Worm (Caenorhabditis elegans): Measurements from ENCODE around the gene C31H2.14.
A peak's percentile ranks its signal among the peaks of the same experiment; 100 is the strongest.

C31H2.14 gene

ce11 chrX:5135548-5135947, 12.5 kb upstream of the C31H2.14 start:
- no peak for TF ChIP-seq tbx-37 (GFP tag; conservative IDR thresholded peaks at IDR 0.05)
- TF ChIP-seq F13C5.2 (tag; optimal IDR thresholded peaks at IDR 0.05), result no peak
- no peak for TF ChIP-seq flt-1 (GFP tag; IDR thresholded peaks at IDR 0.05)
- TF ChIP-seq hmg-4 (GFP tag; optimal IDR thresholded peaks at IDR 0.05), result no peak
- no peak for TF ChIP-seq ets-7 (tag; optimal IDR thresholded peaks at IDR 0.05)
- TF ChIP-seq hmbx-1 (tag; optimal IDR thresholded peaks at IDR 0.05), result no peak
- TF ChIP-seq hnd-1 (tag; optimal IDR thresholded peaks at IDR 0.05), result no peak
- TF ChIP-seq ceh-13 (GFP tag; optimal IDR thresholded peaks at IDR 0.05), result no peak
- TF ChIP-seq tra-4 (tag; optimal IDR thresholded peaks at IDR 0.05), result no peak
- no peak for TF ChIP-seq B0310.2 (tag; optimal IDR thresholded peaks at IDR 0.05)
- TF ChIP-seq sea-1 (GFP tag; conservative IDR thresholded peaks at IDR 0.05), result no peak
- no peak for TF ChIP-seq aly-1 (tag; optimal IDR thresholded peaks at IDR 0.05)
- TF ChIP-seq scrt-1 (GFP tag; IDR thresholded peaks at IDR 0.05), result no peak
- no peak for TF ChIP-seq pes-1 (GFP tag; IDR thresholded peaks at IDR 0.05)
- no peak for TF ChIP-seq ceh-36 (tag; optimal IDR thresholded peaks at IDR 0.05)
- TF ChIP-seq ama-1 (optimal IDR thresholded peaks at IDR 0.05), result no peak
- no peak for TF ChIP-seq tbx-11 (GFP tag; IDR thresholded peaks at IDR 0.05)

- no peak for TF ChIP-seq pes-1 (GFP tag; IDR thresholded peaks at IDR 0.05)
- no peak for TF ChIP-seq hmg-4 (GFP tag; optimal IDR thresholded peaks at IDR 0.05)
- TF ChIP-seq flt-1 (GFP tag; IDR thresholded peaks at IDR 0.05), result no peak
- no peak for TF ChIP-seq hnd-1 (tag; optimal IDR thresholded peaks at IDR 0.05)
- TF ChIP-seq aly-1 (tag; optimal IDR thresholded peaks at IDR 0.05), result no peak
- TF ChIP-seq tra-4 (tag; optimal IDR thresholded peaks at IDR 0.05), result no peak
- TF ChIP-seq tbx-37 (GFP tag; conservative IDR thresholded peaks at IDR 0.05), result no peak
- no peak for TF ChIP-seq hmbx-1 (tag; optimal IDR thresholded peaks at IDR 0.05)
- no peak for TF ChIP-seq sea-1 (GFP tag; conservative IDR thresholded peaks at IDR 0.05)
- TF ChIP-seq ceh-13 (GFP tag; optimal IDR thresholded peaks at IDR 0.05), result no peak
- no peak for TF ChIP-seq ets-7 (tag; optimal IDR thresholded peaks at IDR 0.05)
- TF ChIP-seq ama-1 (optimal IDR thresholded peaks at IDR 0.05), result no peak
- TF ChIP-seq B0310.2 (tag; optimal IDR thresholded peaks at IDR 0.05), result no peak
- TF ChIP-seq tbx-11 (GFP tag; IDR thresholded peaks at IDR 0.05), result no peak
- no peak for TF ChIP-seq ceh-36 (tag; optimal IDR thresholded peaks at IDR 0.05)
Measured at ce11 chrX:5137716-5138470, 10.1 kb upstream of the C31H2.14 start.

ce11 chrX:5140177-5140576, 7.8 kb upstream of the C31H2.14 start:
- TF ChIP-seq F13C5.2 (tag; optimal IDR thresholded peaks at IDR 0.05), result peak; percentile 69
- 0 out of 2 replicates have a peak, but pooled peaks have one; percentile 33 for TF ChIP-seq pes-1 (GFP tag; IDR thresholded peaks at IDR 0.05)
- TF ChIP-seq ets-7 (tag; optimal IDR thresholded peaks at IDR 0.05), result no peak
- TF ChIP-seq scrt-1 (GFP tag; IDR thresholded peaks at IDR 0.05), result no peak

- TF ChIP-seq tra-4 (tag; optimal IDR thresholded peaks at IDR 0.05) (no peak), ets-7 (tag; optimal IDR thresholded peaks at IDR 0.05) (no peak), tbx-11 (GFP tag; IDR thresholded peaks at IDR 0.05) (no peak), pes-1 (GFP tag; IDR thresholded peaks at IDR 0.05) (no peak), hmbx-1 (tag; optimal IDR thresholded peaks at IDR 0.05) (no peak)
Measured at ce11 chrX:5142403-5142802, 5.6 kb upstream of the C31H2.14 start.

- no peak for TF ChIP-seq hmg-4 (GFP tag; optimal IDR thresholded peaks at IDR 0.05)
- TF ChIP-seq tbx-11 (GFP tag; IDR thresholded peaks at IDR 0.05), result no peak
- no peak for TF ChIP-seq aly-1 (tag; optimal IDR thresholded peaks at IDR 0.05)
- no peak for TF ChIP-seq ets-7 (tag; optimal IDR thresholded peaks at IDR 0.05)
- no peak for TF ChIP-seq scrt-1 (GFP tag; IDR thresholded peaks at IDR 0.05)
- TF ChIP-seq hmbx-1 (tag; optimal IDR thresholded peaks at IDR 0.05), result no peak
- TF ChIP-seq sea-1 (GFP tag; conservative IDR thresholded peaks at IDR 0.05), result no peak
- TF ChIP-seq ceh-36 (tag; optimal IDR thresholded peaks at IDR 0.05), result no peak
- TF ChIP-seq B0310.2 (tag; optimal IDR thresholded peaks at IDR 0.05), result no peak
- no peak for TF ChIP-seq tbx-37 (GFP tag; conservative IDR thresholded peaks at IDR 0.05)
- TF ChIP-seq ama-1 (optimal IDR thresholded peaks at IDR 0.05), result no peak
- no peak for TF ChIP-seq tra-4 (tag; optimal IDR thresholded peaks at IDR 0.05)
- no peak for TF ChIP-seq ceh-13 (GFP tag; optimal IDR thresholded peaks at IDR 0.05)
- TF ChIP-seq pes-1 (GFP tag; IDR thresholded peaks at IDR 0.05), result no peak
- no peak for TF ChIP-seq F13C5.2 (tag; optimal IDR thresholded peaks at IDR 0.05)
- no peak for TF ChIP-seq hnd-1 (tag; optimal IDR thresholded peaks at IDR 0.05)
Measured at ce11 chrX:5150389-5150788, 2.4 kb downstream of the C31H2.14 start, which contains the start of gene dpy-8. TSS of gene dpy-8 (minus strand) at chrX:5150476.

ce11 chrX:5151403-5151802, 3.4 kb downstream of the C31H2.14 start:
- TF ChIP-seq hmbx-1 (tag; optimal IDR thresholded peaks at IDR 0.05) (no peak), pes-1 (GFP tag; IDR thresholded peaks at IDR 0.05) (no peak), flt-1 (GFP tag; IDR thresholded peaks at IDR 0.05) (no peak), ama-1 (optimal IDR thresholded peaks at IDR 0.05) (no peak), ceh-36 (tag; optimal IDR thresholded peaks at IDR 0.05) (no peak), B0310.2 (tag; optimal IDR thresholded peaks at IDR 0.05) (no peak), hnd-1 (tag; optimal IDR thresholded peaks at IDR 0.05) (no peak), tbx-11 (GFP tag; IDR thresholded peaks at IDR 0.05) (no peak), tra-4 (tag; optimal IDR thresholded peaks at IDR 0.05) (no peak), scrt-1 (GFP tag; IDR thresholded peaks at IDR 0.05) (no peak), aly-1 (tag; optimal IDR thresholded peaks at IDR 0.05) (no peak), F13C5.2 (tag; optimal IDR thresholded peaks at IDR 0.05) (no peak), hmg-4 (GFP tag; optimal IDR thresholded peaks at IDR 0.05) (no peak)

- TF ChIP-seq hmg-4 (GFP tag; optimal IDR thresholded peaks at IDR 0.05) (no peak), flt-1 (GFP tag; IDR thresholded peaks at IDR 0.05) (no peak), hnd-1 (tag; optimal IDR thresholded peaks at IDR 0.05) (no peak)
Measured at ce11 chrX:5151866-5152265, 3.8 kb downstream of the C31H2.14 start.

- TF ChIP-seq hmg-4 (GFP tag; optimal IDR thresholded peaks at IDR 0.05) (no peak), tbx-37 (GFP tag; conservative IDR thresholded peaks at IDR 0.05) (no peak), scrt-1 (GFP tag; IDR thresholded peaks at IDR 0.05) (no peak), pes-1 (GFP tag; IDR thresholded peaks at IDR 0.05) (no peak), flt-1 (GFP tag; IDR thresholded peaks at IDR 0.05) (no peak), ceh-13 (GFP tag; optimal IDR thresholded peaks at IDR 0.05) (no peak), tra-4 (tag; optimal IDR thresholded peaks at IDR 0.05) (no peak), F13C5.2 (tag; optimal IDR thresholded peaks at IDR 0.05) (no peak), tbx-11 (GFP tag; IDR thresholded peaks at IDR 0.05) (no peak), hnd-1 (tag; optimal IDR thresholded peaks at IDR 0.05) (no peak), hmbx-1 (tag; optimal IDR thresholded peaks at IDR 0.05) (no peak), ets-7 (tag; optimal IDR thresholded peaks at IDR 0.05) (no peak), ama-1 (optimal IDR thresholded peaks at IDR 0.05) (no peak), aly-1 (tag; optimal IDR thresholded peaks at IDR 0.05) (no peak)
Measured at ce11 chrX:5152931-5153330, 4.9 kb downstream of the C31H2.14 start.
